Worm (Caenorhabditis elegans) whole organism, L1 larva: ENCODE results near the gene swt-2.
A peak's percentile ranks its signal among the peaks of the same experiment; 100 is the strongest.
"Not testable (repeated sequence)": the region's sequence is repeated elsewhere in the genome, so short reads cannot be mapped to it uniquely, and the experiment has no call there.

ENCODE experiments used
- F16B12.6 ChIP-seq: fragments of 150-350 bp; optimal IDR thresholded peaks from 2 replicates; lab custom pipeline; 2014; ENCODE audit warnings: missing biosample characterization, missing genetic modification characterization
- Y116A8C.19 ChIP-seq: sonication (generic microtip); optimal IDR thresholded peaks from 2 replicates; lab custom pipeline; 2016; ENCODE audit warnings: missing compliant biosample characterization, missing genetic modification characterization, borderline replicate concordance
- aha-1 ChIP-seq: fragments of 150-350 bp; optimal IDR thresholded peaks from 2 replicates; lab custom pipeline; 2014; ENCODE audit warnings: missing biosample characterization, missing genetic modification characterization
- aly-2 ChIP-seq: fragments of 150-350 bp; optimal IDR thresholded peaks from 2 replicates; lab custom pipeline; 2014; ENCODE audit warnings: missing biosample characterization, missing genetic modification characterization
- ama-1 ChIP-seq: fragments of 150-350 bp; optimal IDR thresholded peaks from 2 replicates; lab custom pipeline; 2014
- ceh-90 ChIP-seq: sonication (generic microtip); optimal IDR thresholded peaks from 2 replicates; lab custom pipeline; 2016; ENCODE audit warnings: missing genetic modification characterization, missing compliant biosample characterization
- dsc-1 ChIP-seq: sonication (generic microtip); optimal IDR thresholded peaks from 2 replicates; lab custom pipeline; 2016; ENCODE audit warnings: mild to moderate bottlenecking, missing genetic modification characterization, missing compliant biosample characterization
- efl-1 ChIP-seq, 4 experiments: fragments of 150-350 bp; optimal IDR thresholded peaks in 3 of 4; peaks in 1 of 4; 1 replicate in 1 of 4; 2 replicates in 3 of 4; lab custom pipeline; 2014; ENCODE audit warnings: missing biosample characterization in 2 of 4, missing genetic modification characterization in 2 of 4, missing genetic modification reagents in 2 of 4
- egl-13 ChIP-seq: sonication (generic microtip); optimal IDR thresholded peaks from 2 replicates; lab custom pipeline; 2016; ENCODE audit warnings: missing genotype, missing genetic modification reagents, missing genetic modification characterization, missing compliant biosample characterization
- elt-2 ChIP-seq: sonication (generic microtip); optimal IDR thresholded peaks from 2 replicates; lab custom pipeline; 2016; ENCODE audit warnings: missing genetic modification characterization, mild to moderate bottlenecking, inconsistent platforms, missing compliant biosample characterization, missing genetic modification reagents
- elt-3 ChIP-seq, 6 experiments: fragments of 150-350 bp in 1 of 6; sonication (generic microtip); optimal IDR thresholded peaks; 2 replicates each; lab custom pipeline; 2017 to 2018; ENCODE audit warnings: missing biosample characterization in 6 of 6, missing genetic modification characterization in 6 of 6, inconsistent platforms in 1 of 6
- fkh-8 ChIP-seq: sonication (generic microtip); optimal IDR thresholded peaks from 2 replicates; lab custom pipeline; 2016; ENCODE audit warnings: mild to moderate bottlenecking, missing genetic modification characterization, missing compliant biosample characterization
- hlh-17 ChIP-seq: fragments of 200-800 bp; sonication (Bioruptor generic); optimal IDR thresholded peaks from 2 replicates; lab custom pipeline; 2018; ENCODE audit warnings: missing genetic modification characterization, mild to moderate bottlenecking, missing compliant biosample characterization, moderate library complexity, borderline replicate concordance
- hlh-4 ChIP-seq: sonication (generic microtip); optimal IDR thresholded peaks from 2 replicates; lab custom pipeline; 2016; ENCODE audit warnings: mild to moderate bottlenecking, missing genetic modification characterization, missing compliant biosample characterization
- hpl-2 ChIP-seq: fragments of 150-350 bp; optimal IDR thresholded peaks from 2 replicates; lab custom pipeline; 2014; ENCODE audit warnings: missing biosample characterization, missing genetic modification reagents, missing genetic modification characterization
- irx-1 ChIP-seq: sonication (generic microtip); optimal IDR thresholded peaks from 2 replicates; lab custom pipeline; 2016; ENCODE audit warnings: missing genetic modification characterization, missing compliant biosample characterization
- lin-13 ChIP-seq: fragments of 150-350 bp; optimal IDR thresholded peaks from 2 replicates; lab custom pipeline; 2014; ENCODE audit warnings: missing biosample characterization, missing genetic modification reagents, missing genetic modification characterization
- lin-39 ChIP-seq: fragments of 150-350 bp; optimal IDR thresholded peaks from 2 replicates; lab custom pipeline; 2014; ENCODE audit warnings: missing biosample characterization, missing genetic modification reagents, missing genetic modification characterization
- lsy-2 ChIP-seq, 2 experiments: fragments of 150-350 bp; optimal IDR thresholded peaks; 2 replicates each; lab custom pipeline; 2014; ENCODE audit warnings: missing biosample characterization in 2 of 2, missing genetic modification characterization in 2 of 2
- nhr-237 ChIP-seq: fragments of 150-350 bp; optimal IDR thresholded peaks from 2 replicates; lab custom pipeline; 2014; ENCODE audit warnings: missing biosample characterization, missing genetic modification characterization
- nhr-28 ChIP-seq: fragments of 150-350 bp; optimal IDR thresholded peaks from 2 replicates; lab custom pipeline; 2014; ENCODE audit warnings: missing biosample characterization, missing genetic modification characterization
- nhr-71 ChIP-seq: sonication (generic microtip); optimal IDR thresholded peaks from 2 replicates; lab custom pipeline; 2016; ENCODE audit warnings: mild to moderate bottlenecking, missing genetic modification characterization, moderate library complexity, missing compliant biosample characterization
- nhr-85 ChIP-seq: sonication (generic microtip); peaks from one replicate; lab custom pipeline; 2016; ENCODE audit warnings: missing genetic modification characterization, inconsistent platforms, missing compliant biosample characterization
- nhr-90 ChIP-seq: sonication (generic microtip); optimal IDR thresholded peaks from 2 replicates; lab custom pipeline; 2016; ENCODE audit warnings: mild to moderate bottlenecking, missing genetic modification characterization, missing compliant biosample characterization; ENCODE audit not compliant: poor library complexity
- skn-1 ChIP-seq: fragments of 150-350 bp; optimal IDR thresholded peaks from 2 replicates; lab custom pipeline; 2014; ENCODE audit warnings: missing biosample characterization, missing genetic modification characterization
- snpc-4 ChIP-seq: fragments of 150-350 bp; optimal IDR thresholded peaks from 2 replicates; lab custom pipeline; 2014; ENCODE audit warnings: missing biosample characterization, missing genetic modification characterization
- sox-4 ChIP-seq: sonication (generic microtip); optimal IDR thresholded peaks from 2 replicates; lab custom pipeline; 2016; ENCODE audit warnings: missing genetic modification characterization, missing compliant biosample characterization
- sptf-1 ChIP-seq: fragments of 150-350 bp; optimal IDR thresholded peaks from 2 replicates; lab custom pipeline; 2014; ENCODE audit warnings: missing biosample characterization, missing genetic modification characterization
- sup-37 ChIP-seq: fragments of 200-800 bp; sonication (Bioruptor generic); optimal IDR thresholded peaks from 2 replicates; lab custom pipeline; 2018; ENCODE audit warnings: mild to moderate bottlenecking, missing genetic modification characterization, missing compliant biosample characterization
- tbx-2 ChIP-seq: sonication (generic microtip); optimal IDR thresholded peaks from 2 replicates; lab custom pipeline; 2016; ENCODE audit warnings: missing genetic modification characterization, missing compliant biosample characterization
- tlp-1 ChIP-seq: fragments of 150-350 bp; optimal IDR thresholded peaks from 2 replicates; lab custom pipeline; 2014; ENCODE audit warnings: missing biosample characterization, missing genetic modification characterization
- unc-130 ChIP-seq: fragments of 150-350 bp; optimal IDR thresholded peaks from 2 replicates; lab custom pipeline; 2017; ENCODE audit warnings: missing biosample characterization, missing genetic modification characterization, inconsistent platforms
- vab-15 ChIP-seq: sonication (generic microtip); optimal IDR thresholded peaks from 2 replicates; lab custom pipeline; 2017; ENCODE audit warnings: missing genotype, mild to moderate bottlenecking, missing genetic modification characterization, missing compliant biosample characterization
- xbp-1 ChIP-seq: sonication (generic microtip); optimal IDR thresholded peaks from 2 replicates; lab custom pipeline; 2016; ENCODE audit warnings: missing genetic modification characterization, missing compliant biosample characterization
- zag-1 ChIP-seq: fragments of 150-350 bp; optimal IDR thresholded peaks from 2 replicates; lab custom pipeline; 2014; ENCODE audit warnings: missing biosample characterization, missing genetic modification characterization
- zip-4 ChIP-seq: fragments of 200-800 bp; sonication (Bioruptor generic); optimal IDR thresholded peaks from 2 replicates; lab custom pipeline; 2018; ENCODE audit warnings: mild to moderate bottlenecking, missing genetic modification characterization, moderate library complexity, missing compliant biosample characterization
- ztf-4 ChIP-seq: fragments of 150-350 bp; optimal IDR thresholded peaks from 2 replicates; lab custom pipeline; 2014; ENCODE audit warnings: missing biosample characterization, missing genetic modification characterization

Gene swt-2

DNA sequence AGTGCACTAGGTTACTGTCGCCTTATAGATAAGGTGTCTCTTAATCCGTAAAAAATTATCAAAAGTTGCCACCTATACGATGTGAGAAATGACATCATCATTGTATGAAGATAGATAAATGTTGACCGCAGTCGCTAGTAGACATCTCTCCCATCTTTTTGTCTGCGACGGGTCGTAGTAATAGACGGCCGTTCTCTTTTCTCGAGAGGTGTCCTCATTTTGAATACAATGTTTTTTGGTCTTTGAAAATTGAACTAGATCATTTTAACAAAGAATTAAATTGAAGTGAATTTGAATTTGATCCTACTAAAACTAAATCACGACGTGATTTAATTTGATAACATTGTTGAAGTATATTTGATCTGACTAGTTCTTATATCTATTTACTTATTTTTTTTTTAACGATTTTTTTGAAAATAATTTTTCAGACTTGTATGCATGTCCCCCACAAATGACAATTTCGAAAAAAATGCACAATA, 21.3 kb upstream of the swt-2 start, which contains the start of the genes str-31 and nhr-172:
Gene str-31, minus strand, starts transcription at position 101 of the 479 bp plus-strand sequence.
Gene nhr-172, plus strand, starts transcription at position 429 of the 479 bp plus-strand sequence.
- TF ChIP-seq ztf-4 (tag; lab: Kevin White, UChicago), result no peak
- no peak for TF ChIP-seq nhr-85 (tag; lab: Kevin White, UChicago)
- no peak for TF ChIP-seq skn-1
- no peak for TF ChIP-seq dsc-1
- no peak for TF ChIP-seq zag-1 (tag; lab: Kevin White, UChicago)

DNA sequence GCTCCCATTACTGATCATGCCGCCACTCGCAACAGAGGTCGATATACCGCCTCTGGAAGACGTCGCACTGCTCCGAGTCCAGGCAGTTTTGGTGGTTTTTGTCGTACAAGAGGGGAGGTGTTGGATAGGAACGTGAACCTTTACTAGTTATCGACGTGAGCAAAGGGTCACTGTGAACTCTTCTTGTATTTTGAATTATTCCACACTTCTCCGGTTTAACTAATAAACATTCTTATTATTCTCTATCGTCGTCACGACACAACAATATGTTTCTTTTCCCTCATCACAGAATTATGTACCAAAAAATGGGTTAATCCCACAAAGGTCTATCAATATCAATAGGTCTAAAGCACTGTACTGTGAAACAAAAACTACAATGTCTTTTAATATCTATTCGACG, 18.5 kb upstream of the swt-2 start, which contains the start of gene nhr-171:
Gene nhr-171, plus strand, starts transcription at position 301 of the 400 bp plus-strand sequence.
- TF ChIP-seq Y116A8C.19 (tag; lab: Kevin White, UChicago); unc-130; nhr-237 (tag; lab: Kevin White, UChicago): not testable (repeated sequence)

DNA sequence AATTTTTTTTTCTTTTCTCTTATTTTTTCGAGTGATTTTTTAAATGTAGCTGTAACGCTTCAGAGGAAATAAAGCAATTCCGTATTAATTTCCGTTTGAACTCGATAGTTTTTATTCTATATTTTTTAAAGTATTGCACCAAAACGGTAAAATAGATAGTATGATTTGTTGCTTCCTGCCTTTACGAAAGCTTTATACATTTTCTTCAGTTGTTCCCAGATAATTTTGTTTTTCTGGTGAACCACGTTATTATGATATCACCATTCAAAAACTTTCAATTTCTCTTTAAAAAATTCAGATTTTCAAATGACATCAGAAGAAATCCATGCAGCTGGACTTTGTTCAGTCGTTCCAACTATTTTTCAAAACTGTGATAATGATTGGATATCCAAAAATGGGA, 15.0 kb upstream of the swt-2 start, which contains the start of gene srb-18:
Gene srb-18, plus strand, starts transcription at position 301 of the 400 bp plus-strand sequence.
- TF ChIP-seq lin-13 (GFP tag; lab: Kevin White, UChicago) (no peak), zip-4 (GFP tag; lab: Kevin White, UChicago) (no peak), aly-2 (no peak), dsc-1 (no peak), nhr-28 (tag; lab: Kevin White, UChicago) (no peak), tlp-1 (no peak), nhr-90 (no peak), sptf-1 (tag; lab: Kevin White, UChicago) (no peak), ztf-4 (tag; lab: Kevin White, UChicago) (no peak), lsy-2 (tag; optimal IDR thresholded peaks at IDR 0.05; lab: Kevin White, UChicago) (no peak), efl-1 (optimal IDR thresholded peaks at IDR 0.05; lab: Kevin White, UChicago) (no peak), efl-1 (GFP tag; optimal IDR thresholded peaks at IDR 0.05 in 1 of 2; lab: Kevin White, UChicago) (no peak), aha-1 (tag; lab: Kevin White, UChicago) (no peak), nhr-237 (tag; lab: Kevin White, UChicago) (no peak), hpl-2 (GFP tag; lab: Kevin White, UChicago) (no peak), ceh-90 (tag; lab: Kevin White, UChicago) (no peak), sup-37 (no peak), nhr-85 (tag; lab: Kevin White, UChicago) (no peak), elt-3 (tag; optimal IDR thresholded peaks at IDR 0.05; lab: Kevin White, UChicago) (no peak)

DNA sequence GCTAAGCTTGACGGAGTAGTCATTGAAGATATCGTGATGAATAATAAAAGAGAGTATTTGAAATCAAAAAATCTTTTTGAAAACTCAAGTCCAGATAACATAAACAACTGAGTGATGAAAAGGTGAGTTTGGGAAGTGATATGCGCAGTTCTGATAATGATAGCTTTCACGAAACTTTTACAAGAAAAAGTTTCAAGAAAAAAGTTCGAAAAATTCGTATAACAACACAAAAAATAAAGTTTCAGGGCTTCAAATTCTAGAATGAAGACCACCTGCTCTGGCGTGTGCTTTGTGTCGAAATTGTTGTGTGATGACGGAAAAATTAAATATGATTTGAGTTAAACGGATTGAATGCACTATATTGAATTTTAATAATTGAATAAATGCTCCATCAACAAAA, 9.9 kb upstream of the swt-2 start, which contains the start of gene srb-19:
Gene srb-19, minus strand, starts transcription at position 101 of the 400 bp plus-strand sequence.
- peak; percentile 1 for TF ChIP-seq fkh-8
- no peak for TF ChIP-seq ama-1 (lab: Kevin White, UChicago)
- no peak for TF ChIP-seq sox-4 (tag; lab: Kevin White, UChicago)
- TF ChIP-seq egl-13 (tag; lab: Kevin White, UChicago), result no peak
- TF ChIP-seq snpc-4 (tag; lab: Kevin White, UChicago), result no peak
- no peak for TF ChIP-seq vab-15 (tag; lab: Kevin White, UChicago)
- peak; percentile 26 for TF ChIP-seq nhr-71 (tag; lab: Kevin White, UChicago)
- no peak for TF ChIP-seq hlh-17 (GFP tag; lab: Kevin White, UChicago)
- TF ChIP-seq irx-1 (tag; lab: Kevin White, UChicago), result no peak

DNA sequence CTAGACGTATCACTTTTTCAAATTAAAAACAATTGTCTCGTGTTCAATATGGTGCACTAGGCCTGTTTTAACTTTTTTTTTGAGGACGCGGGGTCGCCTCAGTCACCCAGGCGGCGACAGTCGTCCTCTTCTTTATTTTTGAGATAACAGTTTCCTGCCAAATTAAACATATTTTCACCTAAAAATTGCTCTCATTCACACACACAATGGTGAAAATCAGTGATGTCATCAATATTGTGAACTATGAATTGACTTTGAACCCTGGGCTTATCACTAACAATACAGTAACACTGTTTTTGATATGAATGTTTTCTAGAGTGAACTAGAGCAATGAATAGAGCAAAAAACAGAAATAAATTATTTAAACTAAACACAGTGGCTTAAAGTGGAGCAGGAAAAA, 8.6 kb upstream of the swt-2 start:
- no peak for TF ChIP-seq tbx-2 (tag; lab: Kevin White, UChicago)
- no peak for TF ChIP-seq hlh-4
- TF ChIP-seq xbp-1 (tag; lab: Kevin White, UChicago), result no peak
- TF ChIP-seq lin-39 (tag; lab: Kevin White, UChicago), result no peak
- peak; percentile 75 for TF ChIP-seq elt-2
- no peak for TF ChIP-seq F16B12.6 (tag; lab: Kevin White, UChicago)
- TF ChIP-seq egl-13 (tag; lab: Kevin White, UChicago), result no peak
